Worm (Caenorhabditis elegans) whole organism, L4 larva: ENCODE data around the gene fmo-3.

Experiments used
- ama-1 ChIP-seq: fragments of 150-350 bp; optimal IDR thresholded peaks from 2 replicates; lab custom pipeline; 2014; ENCODE audit warnings: inconsistent platforms, mixed read lengths
- ces-1 ChIP-seq: fragments of 150-350 bp; sonication (generic microtip); optimal IDR thresholded peaks from 4 replicates; lab custom pipeline; 2014; ENCODE audit warnings: missing biosample characterization, missing genetic modification reagents, missing genetic modification characterization
- mdl-1 ChIP-seq, 2 experiments: fragments of 150-350 bp in 1 of 2; sonication (generic microtip) in 1 of 2; optimal IDR thresholded peaks; 2 replicates each; lab custom pipeline; 2014 to 2017; ENCODE audit warnings: missing biosample characterization in 2 of 2, missing genetic modification characterization in 2 of 2
- nhr-237 ChIP-seq: sonication (generic microtip); optimal IDR thresholded peaks from 2 replicates; lab custom pipeline; 2017; ENCODE audit warnings: missing biosample characterization, missing genetic modification characterization
- skn-1 ChIP-seq: fragments of 150-350 bp; optimal IDR thresholded peaks from 2 replicates; lab custom pipeline; 2014; ENCODE audit warnings: missing biosample characterization, missing genetic modification characterization

ce11 chrIII:10736322-10736985, 42.0 kb downstream of the fmo-3 start:
- TF ChIP-seq ama-1 (lab: Kevin White, UChicago) (no peak), mdl-1 (tag; optimal IDR thresholded peaks at IDR 0.05; lab: Kevin White, UChicago) (no peak), skn-1 (tag; lab: Kevin White, UChicago) (no peak), nhr-237 (tag; lab: Kevin White, UChicago) (no peak), ces-1 (GFP tag; lab: Kevin White, UChicago) (no peak)
